Fruit fly (Drosophila melanogaster) whole organism, embryonic: ENCODE results near the gene CG31360.

Source experiments
- Antp ChIP-seq: fragments of 200-800 bp; sonication (Bioruptor generic); optimal IDR thresholded peaks from 3 replicates; lab custom pipeline; 2016; ENCODE audit warnings: missing biosample characterization, missing genetic modification characterization
- CG11247 ChIP-seq: fragments of 200-800 bp; sonication (Bioruptor generic); IDR thresholded peaks from 2 replicates; pipeline ENCODE4 v1.3.6; 2022; ENCODE audit warnings: missing biosample characterization, missing genetic modification characterization
- CG11504 ChIP-seq: fragments of 200-800 bp; sonication (Bioruptor generic); optimal IDR thresholded peaks from 3 replicates; lab custom pipeline; 2019; ENCODE audit warnings: missing biosample characterization, mild to moderate bottlenecking, missing genetic modification characterization, moderate library complexity
- CG12299 ChIP-seq: fragments of 200-800 bp; sonication (Bioruptor generic); optimal IDR thresholded peaks from 2 replicates; lab custom pipeline; 2018; ENCODE audit warnings: missing biosample characterization, mild to moderate bottlenecking, missing genetic modification characterization
- CG15514 ChIP-seq: fragments of 200-800 bp; sonication (Bioruptor generic); optimal IDR thresholded peaks from 3 replicates; lab custom pipeline; 2017; ENCODE audit warnings: missing biosample characterization, missing genetic modification characterization, mild to moderate bottlenecking, moderate library complexity, missing genetic modification reagents
- CG17359 ChIP-seq: fragments of 200-800 bp; sonication (Bioruptor generic); optimal IDR thresholded peaks from 3 replicates; lab custom pipeline; 2018; ENCODE audit warnings: missing biosample characterization, mild to moderate bottlenecking, missing genetic modification characterization, moderate library complexity
- CG17361 ChIP-seq: fragments of 200-800 bp; sonication (Bioruptor generic); IDR thresholded peaks from 3 replicates; pipeline ENCODE4 v1.3.6; 2022; ENCODE audit warnings: missing biosample characterization, missing genetic modification characterization
- CG17829 ChIP-seq: fragments of 200-800 bp; optimal IDR thresholded peaks from 2 replicates; lab custom pipeline; 2019; ENCODE audit warnings: missing biosample characterization, mild to moderate bottlenecking, missing genetic modification characterization, moderate library complexity
- CG30403 ChIP-seq: fragments of 200-800 bp; sonication (Bioruptor generic); optimal IDR thresholded peaks from 3 replicates; lab custom pipeline; 2016; ENCODE audit warnings: missing biosample characterization, missing genetic modification characterization
- CG31388 ChIP-seq: fragments of 200-800 bp; sonication (Bioruptor generic); optimal IDR thresholded peaks from 2 replicates; lab custom pipeline; 2016; ENCODE audit warnings: missing biosample characterization, missing genetic modification characterization
- CG34376 ChIP-seq: fragments of 200-800 bp; sonication (Bioruptor generic); optimal IDR thresholded peaks from 2 replicates; lab custom pipeline; 2018; ENCODE audit warnings: missing biosample characterization, mild to moderate bottlenecking, missing genetic modification characterization
- CG6791 ChIP-seq: fragments of 200-800 bp; sonication (Bioruptor generic); IDR thresholded peaks from 3 replicates; pipeline ENCODE4 v1.3.6; 2022; ENCODE audit warnings: missing biosample characterization, missing genetic modification characterization; ENCODE audit not compliant: partially characterized antibody
- CG7839 ChIP-seq: fragments of 200-800 bp; sonication (Bioruptor generic); optimal IDR thresholded peaks from 3 replicates; lab custom pipeline; 2018; ENCODE audit warnings: missing biosample characterization, mild to moderate bottlenecking, missing genetic modification characterization, moderate library complexity
- CG9609 ChIP-seq: fragments of 200-800 bp; sonication (Bioruptor generic); optimal IDR thresholded peaks from 3 replicates; lab custom pipeline; 2016; ENCODE audit warnings: missing biosample characterization, missing genetic modification characterization
- CkIIα-i1 ChIP-seq: fragments of 200-800 bp; sonication (Bioruptor generic); IDR thresholded peaks from 2 replicates; pipeline ENCODE4 v1.3.6; 2022; ENCODE audit warnings: missing biosample characterization, missing genetic modification characterization
- CoRest ChIP-seq: fragments of 200-800 bp; sonication (Bioruptor generic); optimal IDR thresholded peaks from 3 replicates; lab custom pipeline; 2018; ENCODE audit warnings: missing biosample characterization, mild to moderate bottlenecking, missing genetic modification characterization, moderate library complexity
- D ChIP-seq, 2 experiments: fragments of 200-800 bp in 1 of 2; fragments of >200 bp in 1 of 2; sonication (Bioruptor generic) in 1 of 2; optimal IDR thresholded peaks; 2 replicates in 1 of 2; 3 replicates in 1 of 2; lab custom pipeline; 2017; ENCODE audit warnings: mild to moderate bottlenecking in 1 of 2, missing biosample characterization in 1 of 2, missing genetic modification characterization in 1 of 2, missing genetic modification reagents in 1 of 2
- Deaf1 ChIP-seq: fragments of 200-800 bp; optimal IDR thresholded peaks from 3 replicates; lab custom pipeline; 2019; ENCODE audit warnings: missing biosample characterization, mild to moderate bottlenecking, missing genetic modification characterization, moderate library complexity
- Drgx ChIP-seq: fragments of 200-800 bp; sonication (Bioruptor generic); IDR thresholded peaks from 2 replicates; pipeline ENCODE4 v1.3.6; 2022; ENCODE audit warnings: missing biosample characterization, missing genetic modification characterization
- ERR ChIP-seq: fragments of 200-800 bp; sonication (Bioruptor generic); optimal IDR thresholded peaks from 2 replicates; lab custom pipeline; 2016; ENCODE audit warnings: missing biosample characterization, missing genetic modification characterization
- HLH3B ChIP-seq: fragments of 200-800 bp; sonication (Bioruptor generic); IDR thresholded peaks from 2 replicates; pipeline ENCODE4 v1.3.6; 2022; ENCODE audit warnings: missing biosample characterization, missing genetic modification characterization
- Hand ChIP-seq: fragments of 200-800 bp; sonication (Bioruptor generic); optimal IDR thresholded peaks from 2 replicates; lab custom pipeline; 2017; ENCODE audit warnings: mild to moderate bottlenecking, missing biosample characterization, missing genetic modification reagents, missing genetic modification characterization
- HmgZ ChIP-seq: fragments of 200-800 bp; sonication (Bioruptor generic); optimal IDR thresholded peaks from 2 replicates; lab custom pipeline; 2018; ENCODE audit warnings: missing biosample characterization, mild to moderate bottlenecking, missing genetic modification characterization
- Hsf ChIP-seq: fragments of 200-800 bp; sonication (Bioruptor generic); optimal IDR thresholded peaks from 3 replicates; lab custom pipeline; 2016; ENCODE audit warnings: missing biosample characterization, missing genetic modification characterization
- Mrtf ChIP-seq: fragments of 200-800 bp; sonication (Bioruptor generic); IDR thresholded peaks from 3 replicates; pipeline ENCODE4 v1.3.6; 2022; ENCODE audit warnings: missing biosample characterization, missing genetic modification characterization
- NK7.1 ChIP-seq: fragments of 200-800 bp; sonication (Bioruptor generic); optimal IDR thresholded peaks from 3 replicates; lab custom pipeline; 2016; ENCODE audit warnings: missing biosample characterization, missing genetic modification characterization
- Sox100B ChIP-seq: fragments of 200-800 bp; sonication (Bioruptor generic); optimal IDR thresholded peaks from 3 replicates; lab custom pipeline; 2018; ENCODE audit warnings: missing biosample characterization, mild to moderate bottlenecking, missing genetic modification characterization
- Sry-δ ChIP-seq: fragments of 200-800 bp; sonication (Bioruptor generic); optimal IDR thresholded peaks from 2 replicates; lab custom pipeline; 2016; ENCODE audit warnings: missing biosample characterization, missing genetic modification characterization
- Ssrp ChIP-seq: fragments of 200-800 bp; sonication (Bioruptor generic); optimal IDR thresholded peaks from 2 replicates; lab custom pipeline; 2018; ENCODE audit warnings: missing biosample characterization, mild to moderate bottlenecking, missing genetic modification characterization, moderate library complexity
- Xrp1 ChIP-seq: fragments of 200-800 bp; sonication (Bioruptor generic); IDR thresholded peaks from 2 replicates; pipeline ENCODE4 v1.3.6; 2022; ENCODE audit warnings: missing biosample characterization, missing genetic modification characterization
- abd-A ChIP-seq: fragments of 200-800 bp; sonication (Bioruptor generic); optimal IDR thresholded peaks from 3 replicates; lab custom pipeline; 2019; ENCODE audit warnings: missing biosample characterization, mild to moderate bottlenecking, missing genetic modification characterization, moderate library complexity
- br ChIP-seq: fragments of >200 bp; optimal IDR thresholded peaks from 2 replicates; lab custom pipeline; 2017
- ci ChIP-seq: fragments of 200-800 bp; sonication (Bioruptor generic); IDR thresholded peaks from 3 replicates; pipeline ENCODE4 v1.3.6; 2022; ENCODE audit warnings: missing biosample characterization, missing genetic modification characterization
- crc ChIP-seq: fragments of 200-800 bp; sonication (Bioruptor generic); optimal IDR thresholded peaks from 2 replicates; lab custom pipeline; 2016; ENCODE audit warnings: missing biosample characterization, missing genetic modification characterization
- disco-r ChIP-seq: fragments of 200-800 bp; sonication (Bioruptor generic); optimal IDR thresholded peaks from 2 replicates; lab custom pipeline; 2016; ENCODE audit warnings: missing biosample characterization, missing genetic modification characterization
- dysf ChIP-seq: fragments of 200-800 bp; sonication (Bioruptor generic); IDR thresholded peaks from 3 replicates; pipeline ENCODE4 v1.3.6; 2022; ENCODE audit warnings: missing biosample characterization, missing genetic modification characterization
- gro ChIP-seq: fragments of 200-800 bp; sonication (Bioruptor generic); optimal IDR thresholded peaks from 2 replicates; lab custom pipeline; 2016; ENCODE audit warnings: missing biosample characterization, missing genetic modification characterization
- jing ChIP-seq: fragments of 200-800 bp; sonication (Bioruptor generic); optimal IDR thresholded peaks from 2 replicates; lab custom pipeline; 2018; ENCODE audit warnings: missing biosample characterization, mild to moderate bottlenecking, missing genetic modification characterization
- kah ChIP-seq: fragments of 200-800 bp; sonication (Bioruptor generic); optimal IDR thresholded peaks from 2 replicates; lab custom pipeline; 2018; ENCODE audit warnings: missing biosample characterization, mild to moderate bottlenecking, missing genetic modification characterization
- lbe ChIP-seq: fragments of 200-800 bp; sonication (Bioruptor generic); optimal IDR thresholded peaks from 2 replicates; lab custom pipeline; 2016; ENCODE audit warnings: missing biosample characterization, mild to moderate bottlenecking, missing genetic modification characterization
- mam ChIP-seq: fragments of 200-800 bp; sonication (Bioruptor generic); optimal IDR thresholded peaks from 3 replicates; lab custom pipeline; 2016; ENCODE audit warnings: missing biosample characterization, missing genetic modification characterization
- sens ChIP-seq: fragments of 200-800 bp; sonication (Bioruptor generic); peaks from one replicate; lab custom pipeline; 2016; ENCODE audit warnings: missing biosample characterization, missing genetic modification characterization
- shn ChIP-seq: fragments of 200-800 bp; sonication (Bioruptor generic); optimal IDR thresholded peaks from 3 replicates; lab custom pipeline; 2016; ENCODE audit warnings: missing biosample characterization, missing genetic modification characterization
- sima ChIP-seq: fragments of 200-800 bp; sonication (Bioruptor generic); optimal IDR thresholded peaks from 2 replicates; lab custom pipeline; 2016; ENCODE audit warnings: missing biosample characterization, missing genetic modification characterization
- tio ChIP-seq: fragments of 200-800 bp; sonication (Bioruptor generic); optimal IDR thresholded peaks from 2 replicates; lab custom pipeline; 2017; ENCODE audit warnings: missing biosample characterization, missing genetic modification characterization, inconsistent platforms
- tup ChIP-seq: fragments of 200-800 bp; sonication (Bioruptor generic); optimal IDR thresholded peaks from 2 replicates; lab custom pipeline; 2016; ENCODE audit warnings: missing biosample characterization, mild to moderate bottlenecking, missing genetic modification characterization, moderate library complexity
- wor ChIP-seq: fragments of 200-800 bp; sonication (Bioruptor generic); IDR thresholded peaks from 2 replicates; pipeline ENCODE4 v1.3.6; 2022; ENCODE audit warnings: missing biosample characterization, missing genetic modification characterization

CG31360 gene

dm6 chr3R:17703024-17703690, 18.3 kb downstream of the CG31360 start (continued):
- TF ChIP-seq lbe (GFP tag; lab: Kevin White, UChicago) (peak; percentile 82), Xrp1 (GFP tag; lab: Robert Waterston, UW) (0 out of 2 replicates have a peak, but pooled peaks have one; percentile 13), CG17361 (GFP tag; lab: Robert Waterston, UW) (0 out of 3 replicates have a peak, but pooled peaks have one; percentile 20), dysf (GFP tag; lab: Robert Waterston, UW) (0 out of 3 replicates have a peak, but pooled peaks have one; percentile 10), ci (GFP tag; lab: Robert Waterston, UW) (peak; percentile 49; the same call in 1 of the 3 replicates), CG7839 (tag; lab: Kevin White, UChicago) (peak; percentile 36), Ssrp (tag; lab: Kevin White, UChicago) (peak; percentile 2), CG17359 (tag; lab: Kevin White, UChicago) (peak; percentile 36), mam (peak; percentile 26), HLH3B (GFP tag; lab: Robert Waterston, UW) (no peak), CG30403 (GFP tag; lab: Kevin White, UChicago) (peak; percentile 0), Sox100B (GFP tag; lab: Kevin White, UChicago) (peak; percentile 27), Drgx (GFP tag; lab: Robert Waterston, UW) (peak; percentile 94), sens (GFP tag; lab: Kevin White, UChicago) (peak; percentile 83), CG11504 (tag; lab: Kevin White, UChicago) (peak; percentile 58), CoRest (peak; percentile 15), CG15514 (GFP tag; lab: Kevin White, UChicago) (no peak)

dm6 chr3R:17703691-17704537, 19.0 kb downstream of the CG31360 start:
- peak; percentile 86 for TF ChIP-seq abd-A (tag; lab: Kevin White, UChicago)
- peak; percentile 98 for TF ChIP-seq ERR (GFP tag; lab: Kevin White, UChicago)
- peak; percentile 99 for TF ChIP-seq crc (GFP tag; lab: Kevin White, UChicago)
- TF ChIP-seq HmgZ (tag; lab: Kevin White, UChicago): peak; percentile 98
- no peak for TF ChIP-seq D (optimal IDR thresholded peaks at IDR 0.05; lab: Kevin White, UChicago)
- TF ChIP-seq D (GFP tag; optimal IDR thresholded peaks at IDR 0.05; lab: Kevin White, UChicago): peak; percentile 99
- TF ChIP-seq kah: peak; percentile 90
- peak; percentile 99 for TF ChIP-seq jing (GFP tag; lab: Kevin White, UChicago)
- TF ChIP-seq CkIIα-i1 (GFP tag; lab: Robert Waterston, UW): peak; percentile 96
- peak; percentile 98 for TF ChIP-seq tup (GFP tag; lab: Kevin White, UChicago)
- peak; percentile 99 for TF ChIP-seq Hsf (GFP tag; lab: Kevin White, UChicago)
- peak; percentile 99 for TF ChIP-seq NK7.1 (GFP tag; lab: Kevin White, UChicago)
- TF ChIP-seq tio (GFP tag; lab: Kevin White, UChicago): peak; percentile 100
- TF ChIP-seq shn (GFP tag; lab: Kevin White, UChicago): peak; percentile 99
- peak; percentile 96 for TF ChIP-seq CG12299 (tag; lab: Kevin White, UChicago)
- peak; percentile 95 for TF ChIP-seq Deaf1 (tag; lab: Kevin White, UChicago)
- TF ChIP-seq Mrtf: peak; percentile 99
- TF ChIP-seq CG6791 (GFP tag; lab: Robert Waterston, UW): no peak
- TF ChIP-seq CG17829: peak; percentile 99
- peak; percentile 99 for TF ChIP-seq disco-r (GFP tag; lab: Kevin White, UChicago)
- TF ChIP-seq Sry-δ (GFP tag; lab: Kevin White, UChicago): peak; percentile 79
- peak; percentile 99 for TF ChIP-seq gro (GFP tag; lab: Kevin White, UChicago)
- TF ChIP-seq br: no peak
- peak; percentile 99 for TF ChIP-seq Antp (GFP tag; lab: Kevin White, UChicago)
- peak; percentile 98 for TF ChIP-seq sima (GFP tag; lab: Kevin White, UChicago)
- TF ChIP-seq Hand: peak; percentile 97
- TF ChIP-seq CG34376: peak; percentile 92
- TF ChIP-seq wor (GFP tag; lab: Robert Waterston, UW): peak; percentile 98
- TF ChIP-seq CG9609 (GFP tag; lab: Kevin White, UChicago): peak; percentile 99
- TF ChIP-seq CG31388 (GFP tag; lab: Kevin White, UChicago): peak; percentile 97
- peak; percentile 98 for TF ChIP-seq CG11247 (GFP tag; lab: Robert Waterston, UW)
